Fruit fly (Drosophila melanogaster): ENCODE measurements around the gene CG13066.

Gene CG13066

DNA sequence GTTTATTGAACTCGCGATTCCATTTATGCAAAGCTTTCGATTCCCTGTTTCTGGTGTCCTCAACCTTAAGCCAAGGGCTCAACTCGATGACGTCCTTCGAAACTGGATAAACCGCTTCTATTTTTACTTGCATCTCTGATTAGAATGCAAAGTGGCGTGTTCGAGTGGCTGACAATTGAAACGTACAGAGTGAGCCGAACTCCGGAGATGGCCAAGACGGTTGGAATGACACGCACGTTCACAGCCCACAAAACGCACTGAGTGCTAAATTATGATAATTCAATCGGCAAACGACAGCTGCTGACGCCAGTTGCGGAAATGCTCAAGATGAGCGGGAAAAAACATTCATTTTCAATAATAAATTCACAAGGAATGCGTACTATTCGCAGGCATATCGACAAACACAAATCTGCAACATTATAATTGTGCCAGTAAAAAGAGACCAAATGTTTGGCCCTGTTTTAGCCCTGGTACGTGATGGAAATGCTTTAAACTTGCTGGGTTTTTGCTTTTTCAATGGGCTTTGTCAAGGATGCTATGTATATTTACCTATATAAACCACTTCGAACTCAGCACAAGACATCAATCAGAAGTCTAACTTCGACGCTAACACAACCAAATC lies at the start of gene CG13066:
Gene CG13066 (plus strand): TSS at position 572 of the 622 bp plus-strand sequence.
- TF ChIP-seq CG8301 (tag; optimal IDR thresholded peaks at IDR 0.05) (no peak), EcR (GFP tag; optimal IDR thresholded peaks at IDR 0.05) (peak; percentile 13)

DNA sequence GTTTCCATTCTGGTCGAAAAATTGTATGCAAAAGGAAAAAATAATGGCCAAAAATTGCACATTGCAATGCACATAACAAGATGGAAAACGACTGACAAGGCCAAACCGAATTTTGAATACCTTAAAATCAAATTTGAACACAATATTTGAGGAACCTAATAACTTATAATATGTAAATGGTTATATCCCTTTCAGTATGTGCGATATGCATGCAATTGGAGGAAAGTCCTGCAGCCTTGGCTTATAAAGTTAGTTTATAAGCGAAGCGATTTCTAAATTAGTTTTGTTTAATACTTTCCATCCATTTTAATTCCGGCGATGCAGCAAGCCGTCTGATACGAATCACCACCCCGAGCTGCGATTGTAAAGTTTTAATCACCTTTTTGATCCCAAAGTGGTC lies 47.5 kb upstream of the CG13066 start:
- TF ChIP-seq CG32121 (GFP tag; IDR thresholded peaks at IDR 0.05) (no peak), gl (tag; optimal IDR thresholded peaks at IDR 0.05) (no peak), D1 (tag; optimal IDR thresholded peaks at IDR 0.05) (no peak), CG12605 (GFP tag; IDR thresholded peaks at IDR 0.05) (no peak), Pif1B (GFP tag; optimal IDR thresholded peaks at IDR 0.05) (no peak), EcR (GFP tag; optimal IDR thresholded peaks at IDR 0.05) (no peak)

DNA sequence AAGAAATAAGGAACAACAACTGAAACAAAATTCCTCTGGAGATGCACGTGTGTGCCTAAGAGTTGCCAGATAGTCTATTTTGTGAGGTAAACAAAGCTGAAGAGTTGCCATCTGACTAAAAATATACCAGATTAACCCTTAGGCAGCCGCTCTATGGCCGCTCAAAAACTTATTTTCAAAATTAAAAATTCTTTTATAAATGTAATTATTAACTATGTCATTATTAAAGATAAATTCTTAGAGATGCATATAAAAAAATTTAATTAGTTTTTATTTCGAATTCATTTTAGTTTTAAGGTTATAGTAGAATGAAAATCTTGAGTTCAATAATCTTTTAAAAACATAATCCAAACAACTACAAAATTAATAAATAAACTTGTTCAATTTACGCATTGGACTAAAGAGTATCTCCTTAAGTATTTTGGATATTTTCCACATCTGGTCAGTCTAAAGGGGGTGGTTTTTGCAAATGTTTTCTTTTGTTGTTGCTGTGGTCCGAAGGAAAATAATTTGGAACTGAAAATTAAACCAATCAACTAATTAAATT lies 44.0 kb upstream of the CG13066 start, which contains the start of gene Tmx3:
Gene Tmx3 (plus strand): TSS at position 442 of the 547 bp plus-strand sequence.
- TF ChIP-seq gl (tag; optimal IDR thresholded peaks at IDR 0.05) (no peak), CG17806 (tag; optimal IDR thresholded peaks at IDR 0.05) (peak; percentile 83), CG34367 (tag; optimal IDR thresholded peaks at IDR 0.05) (peak; percentile 73), EcR (GFP tag; optimal IDR thresholded peaks at IDR 0.05) (no peak), Pif1B (GFP tag; optimal IDR thresholded peaks at IDR 0.05) (peak; percentile 62), rn (GFP tag; IDR thresholded peaks at IDR 0.05) (peak; percentile 81), D1 (tag; optimal IDR thresholded peaks at IDR 0.05) (peak; percentile 86), CG14655 (GFP tag; optimal IDR thresholded peaks at IDR 0.05) (peak; percentile 81), fd96Ca (GFP tag; IDR thresholded peaks at IDR 0.05) (peak; percentile 77), CG10348 (GFP tag; IDR thresholded peaks at IDR 0.05) (no peak), CG13204 (GFP tag; optimal IDR thresholded peaks at IDR 0.05) (no peak), CG15710 (tag; optimal IDR thresholded peaks at IDR 0.05) (peak; percentile 88), CG4496 (GFP tag; IDR thresholded peaks at IDR 0.05) (peak; percentile 94), CG9948 (tag; optimal IDR thresholded peaks at IDR 0.05) (peak; percentile 87), CG8301 (tag; optimal IDR thresholded peaks at IDR 0.05) (peak; percentile 64), Pif1A (GFP tag; optimal IDR thresholded peaks at IDR 0.05) (no peak), CG32121 (GFP tag; IDR thresholded peaks at IDR 0.05) (peak; percentile 89), CG8159 (tag; optimal IDR thresholded peaks at IDR 0.05) (peak; percentile 90), Snoo (tag; optimal IDR thresholded peaks at IDR 0.05) (peak; percentile 79), CG12605 (GFP tag; IDR thresholded peaks at IDR 0.05) (peak; percentile 78), Ets98B (GFP tag; IDR thresholded peaks at IDR 0.05) (peak; percentile 86)

DNA sequence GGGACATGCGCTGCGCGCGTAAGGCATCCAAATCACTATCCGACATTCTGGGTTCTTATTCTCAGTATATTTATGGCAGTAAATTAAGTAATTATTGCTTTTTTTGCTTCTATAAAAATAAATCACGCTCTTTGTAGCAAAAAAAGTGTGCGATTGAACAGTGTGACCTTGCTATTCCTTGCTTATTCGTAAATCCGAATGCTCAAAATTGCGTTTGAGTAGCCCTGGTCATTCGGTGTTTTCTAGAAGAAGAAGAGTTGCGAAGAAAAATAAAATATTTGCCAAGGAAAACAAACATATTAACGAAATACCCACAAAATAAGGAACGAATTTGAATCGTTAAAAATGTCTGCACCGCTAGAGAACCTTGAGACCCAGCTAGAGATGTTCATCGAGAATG lies 40.9 kb upstream of the CG13066 start, which contains the start of the genes PDCD-5 and MED10:
Gene PDCD-5 (minus strand): TSS at position 182 of the 400 bp plus-strand sequence.
Gene MED10 (plus strand): TSS at position 228 of the 400 bp plus-strand sequence.
- TF ChIP-seq Pif1B (GFP tag; optimal IDR thresholded peaks at IDR 0.05), result no peak
- no peak for TF ChIP-seq CG10348 (GFP tag; IDR thresholded peaks at IDR 0.05)
- TF ChIP-seq CG8159 (tag; optimal IDR thresholded peaks at IDR 0.05), result peak; percentile 48
- no peak for TF ChIP-seq CG13204 (GFP tag; optimal IDR thresholded peaks at IDR 0.05)
- peak; percentile 3 for TF ChIP-seq Snoo (tag; optimal IDR thresholded peaks at IDR 0.05)
- TF ChIP-seq CG8301 (tag; optimal IDR thresholded peaks at IDR 0.05), result no peak
- TF ChIP-seq CG14655 (GFP tag; optimal IDR thresholded peaks at IDR 0.05), result no peak
- TF ChIP-seq CG12605 (GFP tag; IDR thresholded peaks at IDR 0.05), result no peak
- no peak for TF ChIP-seq CG34367 (tag; optimal IDR thresholded peaks at IDR 0.05)
- TF ChIP-seq CG32121 (GFP tag; IDR thresholded peaks at IDR 0.05), result no peak
- TF ChIP-seq fd96Ca (GFP tag; IDR thresholded peaks at IDR 0.05), result no peak
- peak; percentile 56 for TF ChIP-seq D1 (tag; optimal IDR thresholded peaks at IDR 0.05)
- no peak for TF ChIP-seq EcR (GFP tag; optimal IDR thresholded peaks at IDR 0.05)
- TF ChIP-seq CG15710 (tag; optimal IDR thresholded peaks at IDR 0.05), result peak; percentile 12
- peak; percentile 10 for TF ChIP-seq CG17806 (tag; optimal IDR thresholded peaks at IDR 0.05)
- no peak for TF ChIP-seq gl (tag; optimal IDR thresholded peaks at IDR 0.05)
- peak; percentile 15 for TF ChIP-seq CG9948 (tag; optimal IDR thresholded peaks at IDR 0.05)
- no peak for TF ChIP-seq Pif1A (GFP tag; optimal IDR thresholded peaks at IDR 0.05)
- 0 out of 3 replicates have a peak, but pooled peaks have one; percentile 21 for TF ChIP-seq CG4496 (GFP tag; IDR thresholded peaks at IDR 0.05)
- TF ChIP-seq Ets98B (GFP tag; IDR thresholded peaks at IDR 0.05), result no peak
- TF ChIP-seq rn (GFP tag; IDR thresholded peaks at IDR 0.05), result peak; percentile 37; the same call in 1 of the 2 replicates

DNA sequence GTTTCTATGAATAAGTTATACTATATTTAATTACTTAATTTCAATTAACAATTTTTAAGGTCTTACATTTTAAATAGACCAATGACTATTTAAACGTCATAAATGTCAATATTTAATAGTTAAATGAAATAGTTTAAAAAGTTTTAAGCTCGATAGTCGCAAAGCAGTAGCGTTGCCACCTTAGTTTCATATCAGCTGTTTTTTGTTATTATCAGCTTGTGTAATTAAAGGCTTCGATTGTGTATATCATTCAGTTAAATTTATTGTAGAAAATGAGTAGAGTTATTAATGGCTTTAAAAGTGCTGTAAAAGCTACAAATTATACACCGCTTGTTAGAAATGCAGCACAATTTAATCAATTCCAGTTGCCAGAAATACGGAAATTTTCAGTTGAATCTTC lies 39.8 kb upstream of the CG13066 start, which contains the start of gene Hsc20:
Gene Hsc20 (plus strand): TSS at position 204 of the 400 bp plus-strand sequence.
- TF ChIP-seq CG8301 (tag; optimal IDR thresholded peaks at IDR 0.05) (no peak), CG34367 (tag; optimal IDR thresholded peaks at IDR 0.05) (no peak), CG17806 (tag; optimal IDR thresholded peaks at IDR 0.05) (no peak), rn (GFP tag; IDR thresholded peaks at IDR 0.05) (no peak), CG8159 (tag; optimal IDR thresholded peaks at IDR 0.05) (no peak), CG14655 (GFP tag; optimal IDR thresholded peaks at IDR 0.05) (no peak), D1 (tag; optimal IDR thresholded peaks at IDR 0.05) (no peak), Ets98B (GFP tag; IDR thresholded peaks at IDR 0.05) (no peak), EcR (GFP tag; optimal IDR thresholded peaks at IDR 0.05) (no peak), CG15710 (tag; optimal IDR thresholded peaks at IDR 0.05) (no peak), fd96Ca (GFP tag; IDR thresholded peaks at IDR 0.05) (no peak), CG32121 (GFP tag; IDR thresholded peaks at IDR 0.05) (no peak), CG13204 (GFP tag; optimal IDR thresholded peaks at IDR 0.05) (no peak), CG4496 (GFP tag; IDR thresholded peaks at IDR 0.05) (no peak), Pif1A (GFP tag; optimal IDR thresholded peaks at IDR 0.05) (no peak), gl (tag; optimal IDR thresholded peaks at IDR 0.05) (no peak), CG9948 (tag; optimal IDR thresholded peaks at IDR 0.05) (no peak), Pif1B (GFP tag; optimal IDR thresholded peaks at IDR 0.05) (no peak)

Data from whole organism, pupa.